Worm (Caenorhabditis elegans): Measurements from ENCODE around the gene ech-8.

The ech-8 gene

ce11 chrIV:10276960-10277359 is 38.0 kb upstream of the ech-8 start, which contains the start of gene Y43C5A.7:
Gene Y43C5A.7 (plus strand): TSS chrIV:10277260.
- TF ChIP-seq sea-1 (GFP tag; conservative IDR thresholded peaks at IDR 0.05): no peak
- no peak for TF ChIP-seq tra-4 (tag; optimal IDR thresholded peaks at IDR 0.05)
- no peak for TF ChIP-seq F13C5.2 (tag; optimal IDR thresholded peaks at IDR 0.05)
- TF ChIP-seq ets-7 (tag; optimal IDR thresholded peaks at IDR 0.05): no peak
- TF ChIP-seq ceh-36 (tag; optimal IDR thresholded peaks at IDR 0.05): no peak
- TF ChIP-seq ceh-13 (GFP tag; optimal IDR thresholded peaks at IDR 0.05): no peak
- no peak for TF ChIP-seq hnd-1 (tag; optimal IDR thresholded peaks at IDR 0.05)
- no peak for TF ChIP-seq B0310.2 (tag; optimal IDR thresholded peaks at IDR 0.05)
- no peak for TF ChIP-seq pes-1 (GFP tag; IDR thresholded peaks at IDR 0.05)
- no peak for TF ChIP-seq hmbx-1 (tag; optimal IDR thresholded peaks at IDR 0.05)
- no peak for TF ChIP-seq aly-1 (tag; optimal IDR thresholded peaks at IDR 0.05)
- TF ChIP-seq hmg-4 (GFP tag; optimal IDR thresholded peaks at IDR 0.05): no peak
- TF ChIP-seq flt-1 (GFP tag; IDR thresholded peaks at IDR 0.05): no peak
- no peak for TF ChIP-seq scrt-1 (GFP tag; IDR thresholded peaks at IDR 0.05)
- TF ChIP-seq ama-1 (optimal IDR thresholded peaks at IDR 0.05): no peak
- TF ChIP-seq tbx-11 (GFP tag; IDR thresholded peaks at IDR 0.05): no peak
- TF ChIP-seq tbx-37 (GFP tag; conservative IDR thresholded peaks at IDR 0.05): no peak

ce11 chrIV:10275050-10275449 is 36.1 kb upstream of the ech-8 start:
- no peak for TF ChIP-seq aly-1 (tag; optimal IDR thresholded peaks at IDR 0.05)
- TF ChIP-seq B0310.2 (tag; optimal IDR thresholded peaks at IDR 0.05): no peak
- no peak for TF ChIP-seq hnd-1 (tag; optimal IDR thresholded peaks at IDR 0.05)
- no peak for TF ChIP-seq hmg-4 (GFP tag; optimal IDR thresholded peaks at IDR 0.05)

- TF ChIP-seq scrt-1 (GFP tag; IDR thresholded peaks at IDR 0.05) (no peak), F13C5.2 (tag; optimal IDR thresholded peaks at IDR 0.05) (no peak), aly-1 (tag; optimal IDR thresholded peaks at IDR 0.05) (no peak), tbx-11 (GFP tag; IDR thresholded peaks at IDR 0.05) (no peak), tra-4 (tag; optimal IDR thresholded peaks at IDR 0.05) (no peak), ceh-36 (tag; optimal IDR thresholded peaks at IDR 0.05) (no peak), hnd-1 (tag; optimal IDR thresholded peaks at IDR 0.05) (no peak), hmg-4 (GFP tag; optimal IDR thresholded peaks at IDR 0.05) (no peak), tbx-37 (GFP tag; conservative IDR thresholded peaks at IDR 0.05) (no peak), B0310.2 (tag; optimal IDR thresholded peaks at IDR 0.05) (no peak), sea-1 (GFP tag; conservative IDR thresholded peaks at IDR 0.05) (no peak), pes-1 (GFP tag; IDR thresholded peaks at IDR 0.05) (no peak), ceh-13 (GFP tag; optimal IDR thresholded peaks at IDR 0.05) (no peak), hmbx-1 (tag; optimal IDR thresholded peaks at IDR 0.05) (no peak), flt-1 (GFP tag; IDR thresholded peaks at IDR 0.05) (no peak), ama-1 (optimal IDR thresholded peaks at IDR 0.05) (no peak), ets-7 (tag; optimal IDR thresholded peaks at IDR 0.05) (no peak)
Measured at ce11 chrIV:10273781-10274313, 34.9 kb upstream of the ech-8 start, which contains the start of gene Y43C5A.3. Gene Y43C5A.3 (plus strand): TSS chrIV:10274036.

- TF ChIP-seq scrt-1 (GFP tag; IDR thresholded peaks at IDR 0.05): no peak
- TF ChIP-seq hnd-1 (tag; optimal IDR thresholded peaks at IDR 0.05): no peak
- no peak for TF ChIP-seq ceh-36 (tag; optimal IDR thresholded peaks at IDR 0.05)
- TF ChIP-seq sea-1 (GFP tag; conservative IDR thresholded peaks at IDR 0.05): no peak
- no peak for TF ChIP-seq ets-7 (tag; optimal IDR thresholded peaks at IDR 0.05)
- no peak for TF ChIP-seq flt-1 (GFP tag; IDR thresholded peaks at IDR 0.05)
Measured at ce11 chrIV:10273360-10273759, 34.4 kb upstream of the ech-8 start.

- no peak for TF ChIP-seq hmg-4 (GFP tag; optimal IDR thresholded peaks at IDR 0.05)
- no peak for TF ChIP-seq flt-1 (GFP tag; IDR thresholded peaks at IDR 0.05)
- no peak for TF ChIP-seq tra-4 (tag; optimal IDR thresholded peaks at IDR 0.05)
- no peak for TF ChIP-seq ceh-13 (GFP tag; optimal IDR thresholded peaks at IDR 0.05)
- no peak for TF ChIP-seq pes-1 (GFP tag; IDR thresholded peaks at IDR 0.05)
- no peak for TF ChIP-seq hmbx-1 (tag; optimal IDR thresholded peaks at IDR 0.05)
- TF ChIP-seq scrt-1 (GFP tag; IDR thresholded peaks at IDR 0.05): no peak
Measured at ce11 chrIV:10269137-10269933, 30.4 kb upstream of the ech-8 start, which contains the start of the genes nspd-7 and Y43C5A.2. Gene nspd-7 (minus strand): TSS chrIV:10269187. Gene Y43C5A.2 (plus strand): TSS chrIV:10269883.

- 0 out of 2 replicates have a peak, but pooled peaks have one; percentile 27 for TF ChIP-seq flt-1 (GFP tag; IDR thresholded peaks at IDR 0.05)
Measured at ce11 chrIV:10262882-10263281, 23.9 kb upstream of the ech-8 start.

- TF ChIP-seq sea-1 (GFP tag; conservative IDR thresholded peaks at IDR 0.05): no peak
- TF ChIP-seq hmbx-1 (tag; optimal IDR thresholded peaks at IDR 0.05): no peak
- no peak for TF ChIP-seq hmg-4 (GFP tag; optimal IDR thresholded peaks at IDR 0.05)
- TF ChIP-seq tbx-37 (GFP tag; conservative IDR thresholded peaks at IDR 0.05): no peak
- no peak for TF ChIP-seq pes-1 (GFP tag; IDR thresholded peaks at IDR 0.05)
- TF ChIP-seq B0310.2 (tag; optimal IDR thresholded peaks at IDR 0.05): no peak
- no peak for TF ChIP-seq flt-1 (GFP tag; IDR thresholded peaks at IDR 0.05)
- TF ChIP-seq hnd-1 (tag; optimal IDR thresholded peaks at IDR 0.05): no peak
- TF ChIP-seq aly-1 (tag; optimal IDR thresholded peaks at IDR 0.05): no peak
- TF ChIP-seq tbx-11 (GFP tag; IDR thresholded peaks at IDR 0.05): no peak
- no peak for TF ChIP-seq ama-1 (optimal IDR thresholded peaks at IDR 0.05)
Measured at ce11 chrIV:10261061-10261460, 22.1 kb upstream of the ech-8 start.

ce11 chrIV:10259557-10259956 is 20.6 kb upstream of the ech-8 start, which contains the start of gene F01G10.9:
Gene F01G10.9 (minus strand): TSS chrIV:10259657.
- no peak for TF ChIP-seq hmbx-1 (tag; optimal IDR thresholded peaks at IDR 0.05)
- no peak for TF ChIP-seq ceh-36 (tag; optimal IDR thresholded peaks at IDR 0.05)
- no peak for TF ChIP-seq ama-1 (optimal IDR thresholded peaks at IDR 0.05)
- TF ChIP-seq aly-1 (tag; optimal IDR thresholded peaks at IDR 0.05): no peak
- TF ChIP-seq hmg-4 (GFP tag; optimal IDR thresholded peaks at IDR 0.05): no peak
- no peak for TF ChIP-seq ets-7 (tag; optimal IDR thresholded peaks at IDR 0.05)
